Fruit fly (Drosophila melanogaster) whole organism, embryonic: ENCODE measurements around the gene Ret.
A peak's percentile ranks its signal among the peaks of the same experiment; 100 is the strongest.

Experiments
- Antp ChIP-seq: fragments of 200-800 bp; sonication (Bioruptor generic); optimal IDR thresholded peaks from 3 replicates; lab custom pipeline; 2016; ENCODE audit warnings: missing biosample characterization, missing genetic modification characterization
- BEAF-32 ChIP-seq: fragments of 200-800 bp; sonication (Bioruptor generic); optimal IDR thresholded peaks from 3 replicates; lab custom pipeline; 2017; ENCODE audit warnings: missing biosample characterization, missing genetic modification characterization, mild to moderate bottlenecking, moderate library complexity, missing genetic modification reagents
- Blimp-1 ChIP-seq: fragments of 200-800 bp; sonication (Bioruptor generic); optimal IDR thresholded peaks from 3 replicates; lab custom pipeline; 2018; ENCODE audit warnings: missing biosample characterization, missing genetic modification characterization, mild to moderate bottlenecking, moderate library complexity, missing genetic modification reagents
- CG13287 ChIP-seq: fragments of 200-800 bp; sonication (Bioruptor generic); IDR thresholded peaks from 2 replicates; pipeline ENCODE4 v1.3.6; 2022; ENCODE audit warnings: missing biosample characterization, missing genetic modification characterization; ENCODE audit not compliant: partially characterized antibody
- CG1603 ChIP-seq: fragments of 200-800 bp; sonication (Bioruptor generic); optimal IDR thresholded peaks from 2 replicates; lab custom pipeline; 2019; ENCODE audit warnings: missing biosample characterization, mild to moderate bottlenecking, missing genetic modification characterization, moderate library complexity
- CG16813 ChIP-seq: fragments of 200-800 bp; sonication (Bioruptor generic); IDR thresholded peaks from 3 replicates; pipeline ENCODE4 v1.3.6; 2022; ENCODE audit warnings: missing biosample characterization, missing genetic modification characterization; ENCODE audit not compliant: partially characterized antibody
- CG17359 ChIP-seq: fragments of 200-800 bp; sonication (Bioruptor generic); optimal IDR thresholded peaks from 3 replicates; lab custom pipeline; 2018; ENCODE audit warnings: missing biosample characterization, mild to moderate bottlenecking, missing genetic modification characterization, moderate library complexity
- CG17829 ChIP-seq: fragments of 200-800 bp; optimal IDR thresholded peaks from 2 replicates; lab custom pipeline; 2019; ENCODE audit warnings: missing biosample characterization, mild to moderate bottlenecking, missing genetic modification characterization, moderate library complexity
- CG1832 ChIP-seq: fragments of 200-800 bp; sonication (Bioruptor generic); optimal IDR thresholded peaks from 2 replicates; lab custom pipeline; 2017; ENCODE audit warnings: missing biosample characterization, mild to moderate bottlenecking, missing genetic modification characterization, inconsistent platforms
- CG18764 ChIP-seq: fragments of 200-800 bp; sonication (Bioruptor generic); optimal IDR thresholded peaks from 3 replicates; lab custom pipeline; 2016; ENCODE audit warnings: missing biosample characterization, missing genetic modification characterization
- CG2116 ChIP-seq: fragments of 200-800 bp; sonication (Bioruptor generic); optimal IDR thresholded peaks from 3 replicates; lab custom pipeline; 2018; ENCODE audit warnings: missing biosample characterization, mild to moderate bottlenecking, missing genetic modification characterization
- CG2712 ChIP-seq: fragments of 200-800 bp; optimal IDR thresholded peaks from 3 replicates; lab custom pipeline; 2019; ENCODE audit warnings: missing biosample characterization, mild to moderate bottlenecking, missing genetic modification characterization, moderate library complexity
- CG30020 ChIP-seq: fragments of 200-800 bp; optimal IDR thresholded peaks from 2 replicates; lab custom pipeline; 2019; ENCODE audit warnings: missing biosample characterization, mild to moderate bottlenecking, missing genetic modification characterization, moderate library complexity
- CG31365 ChIP-seq: fragments of 200-800 bp; sonication (Bioruptor generic); optimal IDR thresholded peaks from 2 replicates; lab custom pipeline; 2018; ENCODE audit warnings: missing biosample characterization, mild to moderate bottlenecking, missing genetic modification characterization
- CG3847 ChIP-seq: fragments of 200-800 bp; sonication (Bioruptor generic); IDR thresholded peaks from 2 replicates; pipeline ENCODE4 v1.3.6; 2022; ENCODE audit warnings: missing biosample characterization, missing genetic modification characterization
- CG4617 ChIP-seq: fragments of 200-800 bp; sonication (Bioruptor generic); optimal IDR thresholded peaks from 3 replicates; lab custom pipeline; 2016; ENCODE audit warnings: missing biosample characterization, missing genetic modification characterization, borderline replicate concordance
- CG7987 ChIP-seq: fragments of 200-800 bp; sonication (Bioruptor generic); optimal IDR thresholded peaks from 2 replicates; lab custom pipeline; 2018; ENCODE audit warnings: missing biosample characterization, mild to moderate bottlenecking, missing genetic modification characterization, moderate library complexity
- CHES-1-like ChIP-seq: fragments of 200-800 bp; sonication (Bioruptor generic); optimal IDR thresholded peaks from 2 replicates; lab custom pipeline; 2016; ENCODE audit warnings: missing biosample characterization, missing genetic modification characterization
- D19B ChIP-seq: fragments of 200-800 bp; sonication (Bioruptor generic); optimal IDR thresholded peaks from 2 replicates; lab custom pipeline; 2017; ENCODE audit warnings: missing biosample characterization, mild to moderate bottlenecking, missing genetic modification characterization
- Doc2 ChIP-seq: fragments of 200-800 bp; sonication (Bioruptor generic); IDR thresholded peaks from 2 replicates; pipeline ENCODE4 v1.3.6; 2022; ENCODE audit warnings: missing biosample characterization, missing genetic modification characterization
- Dref ChIP-seq: fragments of 200-800 bp; sonication (Bioruptor generic); IDR thresholded peaks from 2 replicates; pipeline ENCODE4 v1.3.6; 2022; ENCODE audit warnings: missing biosample characterization, missing genetic modification characterization
- Fer3 ChIP-seq: fragments of 200-800 bp; sonication (Bioruptor generic); optimal IDR thresholded peaks from 2 replicates; lab custom pipeline; 2018; ENCODE audit warnings: missing biosample characterization, mild to moderate bottlenecking, missing genetic modification characterization, moderate library complexity
- GATAe ChIP-seq: fragments of 200-800 bp; sonication (Bioruptor generic); conservative IDR thresholded peaks from 2 replicates; pipeline ENCODE4 v1.3.6; 2022; ENCODE audit warnings: missing biosample characterization, missing genetic modification characterization
- HLH4C ChIP-seq: fragments of 200-800 bp; sonication (Bioruptor generic); IDR thresholded peaks from 3 replicates; pipeline ENCODE4 v1.3.6; 2022; ENCODE audit warnings: missing biosample characterization, missing genetic modification characterization; ENCODE audit not compliant: partially characterized antibody
- HmgZ ChIP-seq: fragments of 200-800 bp; sonication (Bioruptor generic); optimal IDR thresholded peaks from 2 replicates; lab custom pipeline; 2018; ENCODE audit warnings: missing biosample characterization, mild to moderate bottlenecking, missing genetic modification characterization
- Hmr ChIP-seq: fragments of 200-800 bp; sonication (Bioruptor generic); optimal IDR thresholded peaks from 3 replicates; lab custom pipeline; 2017; ENCODE audit warnings: mild to moderate bottlenecking, missing biosample characterization, missing genetic modification reagents, missing genetic modification characterization
- MBD-R2 ChIP-seq: fragments of 200-800 bp; sonication (Bioruptor generic); IDR thresholded peaks from 2 replicates; pipeline ENCODE4 v1.3.6; 2022; ENCODE audit warnings: missing biosample characterization, missing genetic modification characterization
- MTF-1 ChIP-seq: fragments of 200-800 bp; sonication (Bioruptor generic); optimal IDR thresholded peaks from 2 replicates; lab custom pipeline; 2018; ENCODE audit warnings: missing biosample characterization, mild to moderate bottlenecking, missing genetic modification characterization, borderline replicate concordance
- Myb ChIP-seq: fragments of 200-800 bp; sonication (Bioruptor generic); optimal IDR thresholded peaks from 2 replicates; lab custom pipeline; 2016; ENCODE audit warnings: missing biosample characterization, missing genetic modification characterization
- NC2β ChIP-seq: fragments of 200-800 bp; sonication (Bioruptor generic); optimal IDR thresholded peaks from 2 replicates; lab custom pipeline; 2016; ENCODE audit warnings: missing biosample characterization, missing genetic modification characterization
- Opbp ChIP-seq: fragments of 200-800 bp; sonication (Bioruptor generic); IDR thresholded peaks from 3 replicates; pipeline ENCODE4 v1.3.6; 2022; ENCODE audit warnings: missing biosample characterization, missing genetic modification characterization; ENCODE audit not compliant: partially characterized antibody
- Rfx ChIP-seq: fragments of 200-800 bp; sonication (Bioruptor generic); IDR thresholded peaks from 2 replicates; pipeline ENCODE4 v1.3.6; 2022; ENCODE audit warnings: missing biosample characterization, missing genetic modification characterization
- Stat92E ChIP-seq, 3 experiments: fragments of >200 bp in 2 of 3; fragments of 200-800 bp in 1 of 3; sonication (Bioruptor generic) in 1 of 3; optimal IDR thresholded peaks; 2 replicates each; lab custom pipeline; 2017 to 2019; ENCODE audit warnings: missing biosample characterization in 3 of 3, missing genetic modification characterization in 3 of 3, mild to moderate bottlenecking in 1 of 3, moderate library complexity in 1 of 3
- Xbp1 ChIP-seq: fragments of 200-800 bp; sonication (Bioruptor generic); optimal IDR thresholded peaks from 3 replicates; lab custom pipeline; 2016; ENCODE audit warnings: missing biosample characterization, mild to moderate bottlenecking, missing genetic modification characterization
- amos ChIP-seq: fragments of 200-800 bp; sonication (Bioruptor generic); IDR thresholded peaks from 2 replicates; pipeline ENCODE4 v1.3.6; 2022; ENCODE audit warnings: missing biosample characterization, missing genetic modification characterization; ENCODE audit not compliant: partially characterized antibody
- cas ChIP-seq: fragments of 200-800 bp; sonication (Bioruptor generic); IDR thresholded peaks from 2 replicates; pipeline ENCODE4 v1.3.6; 2022; ENCODE audit warnings: missing biosample characterization, missing genetic modification characterization
- chm ChIP-seq: fragments of 200-800 bp; sonication (Bioruptor generic); IDR thresholded peaks from 2 replicates; pipeline ENCODE4 v1.3.6; 2022; ENCODE audit warnings: missing biosample characterization, missing genetic modification characterization
- danr ChIP-seq: fragments of 200-800 bp; sonication (Bioruptor generic); IDR thresholded peaks from 2 replicates; pipeline ENCODE4 v1.3.6; 2022; ENCODE audit warnings: missing biosample characterization, missing genetic modification characterization
- grn ChIP-seq: fragments of 200-800 bp; sonication (Bioruptor generic); optimal IDR thresholded peaks from 3 replicates; lab custom pipeline; 2017; ENCODE audit warnings: missing biosample characterization, missing genetic modification characterization
- her ChIP-seq: fragments of 200-800 bp; sonication (Bioruptor generic); optimal IDR thresholded peaks from 2 replicates; lab custom pipeline; 2016; ENCODE audit warnings: missing biosample characterization, missing genetic modification characterization
- knrl ChIP-seq: fragments of 200-800 bp; sonication (Bioruptor generic); IDR thresholded peaks from 3 replicates; pipeline ENCODE4 v1.3.6; 2022; ENCODE audit warnings: missing biosample characterization, missing genetic modification characterization; ENCODE audit not compliant: partially characterized antibody
- lilli ChIP-seq: fragments of 200-800 bp; sonication (Bioruptor generic); optimal IDR thresholded peaks from 3 replicates; lab custom pipeline; 2016; ENCODE audit warnings: missing biosample characterization, missing genetic modification characterization
- mld ChIP-seq: fragments of 200-800 bp; sonication (Bioruptor generic); IDR thresholded peaks from 3 replicates; pipeline ENCODE4 v1.3.6; 2022; ENCODE audit warnings: missing biosample characterization, missing genetic modification characterization; ENCODE audit not compliant: partially characterized antibody
- p53 ChIP-seq: fragments of 200-800 bp; sonication (Bioruptor generic); optimal IDR thresholded peaks from 2 replicates; lab custom pipeline; 2016; ENCODE audit warnings: missing biosample characterization, missing genetic modification characterization
- phol ChIP-seq: fragments of 200-800 bp; sonication (Bioruptor generic); optimal IDR thresholded peaks from 3 replicates; lab custom pipeline; 2018; ENCODE audit warnings: missing biosample characterization, mild to moderate bottlenecking, missing genetic modification characterization, moderate library complexity
- prd ChIP-seq, 3 experiments: fragments of >200 bp in 2 of 3; fragments of 200-800 bp in 1 of 3; sonication (Bioruptor generic) in 1 of 3; optimal IDR thresholded peaks in 2 of 3; IDR thresholded peaks in 1 of 3; 2 replicates in 2 of 3; 3 replicates in 1 of 3; pipeline versions ENCODE4 v1.3.6 to Lab custom; 2017 to 2022; ENCODE audit warnings: missing biosample characterization in 1 of 3, missing genetic modification characterization in 1 of 3
- sd ChIP-seq: fragments of 200-800 bp; sonication (Bioruptor generic); optimal IDR thresholded peaks from 3 replicates; lab custom pipeline; 2018; ENCODE audit warnings: missing biosample characterization, mild to moderate bottlenecking, missing genetic modification characterization, moderate library complexity
- trem ChIP-seq: fragments of 200-800 bp; optimal IDR thresholded peaks from 3 replicates; lab custom pipeline; 2019; ENCODE audit warnings: missing biosample characterization, mild to moderate bottlenecking, missing genetic modification characterization, moderate library complexity

Gene Ret

dm6 chr2L:21221114-21221578 lies 22.6 kb upstream of the Ret start, which contains the start of gene CG8677 (continued):
- TF ChIP-seq CG4617 (GFP tag; lab: Kevin White, UChicago) (peak; percentile 62), MTF-1 (GFP tag; lab: Kevin White, UChicago) (no peak), Doc2 (GFP tag; lab: Robert Waterston, UW) (no peak), CG16813 (GFP tag; lab: Robert Waterston, UW) (0 out of 3 replicates have a peak, but pooled peaks have one; percentile 36), CG13287 (peak; percentile 30; the same call in 1 of the 2 replicates), Xbp1 (GFP tag; lab: Kevin White, UChicago) (no peak), phol (tag; lab: Kevin White, UChicago) (peak; percentile 90), Rfx (GFP tag; lab: Robert Waterston, UW) (peak; percentile 63), CG7987 (GFP tag; lab: Kevin White, UChicago) (no peak), Dref (GFP tag; lab: Robert Waterston, UW) (peak; percentile 32; the same call in 1 of the 2 replicates), lilli (GFP tag; lab: Kevin White, UChicago) (no peak), Stat92E (GFP tag; optimal IDR thresholded peaks at IDR 0.05; lab: Kevin White, UChicago) (peak in 1 of 3 experiments; percentile 34), NC2β (no peak), CG3847 (peak; percentile 56; the same call in 1 of the 2 replicates), BEAF-32 (GFP tag; lab: Kevin White, UChicago) (peak; percentile 48), Hmr (GFP tag; lab: Kevin White, UChicago) (no peak), Myb (GFP tag; lab: Kevin White, UChicago) (peak; percentile 80), CG18764 (GFP tag; lab: Kevin White, UChicago) (no peak), CG2712 (tag; lab: Kevin White, UChicago) (no peak), CG1832 (GFP tag; lab: Kevin White, UChicago) (no peak), HLH4C (GFP tag; lab: Robert Waterston, UW) (peak; percentile 42; the same call in 1 of the 3 replicates), danr (GFP tag; lab: Robert Waterston, UW) (peak; percentile 15; the same call in 1 of the 2 replicates), amos (GFP tag; lab: Robert Waterston, UW) (peak; percentile 46; the same call in 1 of the 2 replicates), sd (tag; lab: Kevin White, UChicago) (no peak), MBD-R2 (GFP tag; lab: Robert Waterston, UW) (peak; percentile 65), her (peak; percentile 98), CG30020 (peak; percentile 11), chm (0 out of 2 replicates have a peak, but pooled peaks have one; percentile 39), CG17829 (tag; lab: Kevin White, UChicago) (peak; percentile 47), CG2116 (GFP tag; lab: Kevin White, UChicago) (peak; percentile 51), grn (GFP tag; lab: Kevin White, UChicago) (no peak), Fer3 (tag; lab: Kevin White, UChicago) (no peak), HmgZ (tag; lab: Kevin White, UChicago) (peak; percentile 57), Blimp-1 (GFP tag; lab: Kevin White, UChicago) (no peak), CG31365 (tag; lab: Kevin White, UChicago) (no peak), trem (tag; lab: Kevin White, UChicago) (peak; percentile 99), knrl (GFP tag; lab: Robert Waterston, UW) (peak; percentile 17; the same call in 1 of the 3 replicates), Antp (GFP tag; lab: Kevin White, UChicago) (no peak), CG17359 (tag; lab: Kevin White, UChicago) (no peak), D19B (GFP tag; lab: Kevin White, UChicago) (no peak), CHES-1-like (GFP tag; lab: Kevin White, UChicago) (peak; percentile 28), GATAe (no peak), p53 (GFP tag; lab: Kevin White, UChicago) (peak; percentile 11), mld (GFP tag; lab: Robert Waterston, UW) (no peak), prd (optimal IDR thresholded peaks at IDR 0.05; lab: Kevin White, UChicago) (no peak), prd (GFP tag; IDR thresholded peaks at IDR 0.05; lab: Robert Waterston, UW) (no peak), cas (no peak), Opbp (GFP tag; lab: Robert Waterston, UW) (0 out of 3 replicates have a peak, but pooled peaks have one; percentile 40), CG1603 (peak; percentile 78)
